Worm (Caenorhabditis elegans) whole organism, mixed stage, embryonic: ENCODE data around the gene D1086.17.

Experiments
- blmp-1 ChIP-seq: fragments of 150-350 bp; optimal IDR thresholded peaks from 2 replicates; lab custom pipeline; 2014; ENCODE audit warnings: missing biosample characterization, missing genetic modification characterization
- ces-1 ChIP-seq: fragments of 150-350 bp; optimal IDR thresholded peaks from 2 replicates; lab custom pipeline; 2014; ENCODE audit warnings: missing biosample characterization, missing genetic modification reagents, missing genetic modification characterization
- elt-1 ChIP-seq: sonication (generic microtip); optimal IDR thresholded peaks from 2 replicates; lab custom pipeline; 2017; ENCODE audit warnings: missing genetic modification characterization, mild to moderate bottlenecking, missing compliant biosample characterization, antibody characterized with exemption, moderate library complexity, borderline replicate concordance; ENCODE audit not compliant: insufficient read depth
- elt-3 ChIP-seq: fragments of 150-350 bp; optimal IDR thresholded peaks from 2 replicates; lab custom pipeline; 2014; ENCODE audit warnings: missing biosample characterization, missing genetic modification characterization
- lin-32 ChIP-seq: fragments of 200-800 bp; sonication (Bioruptor generic); optimal IDR thresholded peaks from 2 replicates; lab custom pipeline; 2018; ENCODE audit warnings: mild to moderate bottlenecking, missing genetic modification characterization, missing compliant biosample characterization
- mab-5 ChIP-seq: fragments of 150-350 bp; optimal IDR thresholded peaks from 2 replicates; lab custom pipeline; 2014; ENCODE audit warnings: missing biosample characterization, missing genetic modification characterization
- nhr-28 ChIP-seq: fragments of 150-350 bp; optimal IDR thresholded peaks from 2 replicates; lab custom pipeline; 2014; ENCODE audit warnings: missing biosample characterization, missing genetic modification characterization
- nhr-76 ChIP-seq: sonication (generic microtip); optimal IDR thresholded peaks from 2 replicates; lab custom pipeline; 2017; ENCODE audit warnings: missing biosample characterization, missing genetic modification characterization
- pha-4 ChIP-seq: fragments of 150-350 bp; optimal IDR thresholded peaks from 2 replicates; lab custom pipeline; 2018; ENCODE audit warnings: missing biosample characterization, missing genetic modification reagents, missing genetic modification characterization
- snpc-4 ChIP-seq: fragments of 150-350 bp; optimal IDR thresholded peaks from 2 replicates; lab custom pipeline; 2014; ENCODE audit warnings: missing biosample characterization, missing genetic modification characterization
- unc-39 ChIP-seq: fragments of 150-350 bp; optimal IDR thresholded peaks from 2 replicates; lab custom pipeline; 2014; ENCODE audit warnings: missing biosample characterization, missing genetic modification characterization
- unc-62 ChIP-seq: fragments of 150-350 bp; optimal IDR thresholded peaks from 2 replicates; lab custom pipeline; 2014; ENCODE audit warnings: missing biosample characterization, missing genetic modification reagents, missing genetic modification characterization
- ztf-11 ChIP-seq: fragments of 150-350 bp; optimal IDR thresholded peaks from 2 replicates; lab custom pipeline; 2014; ENCODE audit warnings: missing biosample characterization, missing genetic modification characterization

DNA sequence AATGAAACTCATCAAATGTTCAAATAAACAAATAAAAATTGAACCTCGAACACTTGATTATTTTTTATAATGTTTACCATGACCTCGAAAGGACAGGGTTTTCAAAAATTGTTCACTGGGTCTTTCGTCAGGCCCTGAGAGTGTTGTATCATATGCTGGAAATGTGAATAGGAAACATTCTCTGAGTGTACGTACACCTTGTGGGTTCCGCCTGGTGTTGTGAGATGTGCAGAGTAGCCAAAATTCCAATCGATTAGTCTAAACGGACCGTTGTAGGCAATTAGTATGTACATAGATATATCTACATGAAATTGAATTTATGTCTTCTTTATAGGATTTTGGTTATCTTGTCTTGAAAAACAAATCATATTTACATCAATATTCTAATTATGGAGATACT, 26.9 kb downstream of the D1086.17 start:
- TF ChIP-seq unc-62 (no peak), lin-32 (GFP tag; lab: Kevin White, UChicago) (no peak), nhr-76 (no peak), ces-1 (no peak), ztf-11 (no peak), elt-1 (tag; lab: Kevin White, UChicago) (no peak), elt-3 (tag; lab: Kevin White, UChicago) (no peak), unc-39 (tag; lab: Kevin White, UChicago) (no peak), blmp-1 (no peak), mab-5 (tag; lab: Kevin White, UChicago) (no peak), pha-4 (tag; lab: Kevin White, UChicago) (no peak), snpc-4 (tag; lab: Kevin White, UChicago) (no peak), nhr-28 (tag; lab: Kevin White, UChicago) (no peak)
